Fruit fly (Drosophila melanogaster) whole organism, prepupa: ENCODE results near the gene Ssdp.

Experiments
- CG6163 ChIP-seq: fragments of 200-800 bp; sonication (Bioruptor generic); IDR thresholded peaks from 3 replicates; pipeline ENCODE4 v1.3.6; 2022; ENCODE audit warnings: missing biosample characterization, missing genetic modification characterization
- CG8119 ChIP-seq: fragments of 200-800 bp; sonication (Bioruptor generic); IDR thresholded peaks from 3 replicates; pipeline ENCODE4 v1.3.6; 2022; ENCODE audit warnings: missing biosample characterization, missing genetic modification characterization
- Eip93F ChIP-seq: fragments of 200-800 bp; sonication (Bioruptor generic); optimal IDR thresholded peaks from 2 replicates; lab custom pipeline; 2016; ENCODE audit warnings: missing biosample characterization, mild to moderate bottlenecking, missing genetic modification characterization
- Ets21C ChIP-seq: fragments of 200-800 bp; sonication (Bioruptor generic); optimal IDR thresholded peaks from 3 replicates; lab custom pipeline; 2016; ENCODE audit warnings: missing biosample characterization, missing genetic modification characterization
- Gug ChIP-seq: fragments of 200-800 bp; sonication (Bioruptor generic); IDR thresholded peaks from 2 replicates; pipeline ENCODE4 v1.3.6; 2022; ENCODE audit warnings: missing biosample characterization, missing genetic modification characterization
- OdsH ChIP-seq: fragments of 200-800 bp; sonication (Bioruptor generic); optimal IDR thresholded peaks from 3 replicates; lab custom pipeline; 2016; ENCODE audit warnings: missing biosample characterization, missing genetic modification characterization
- Sox102F ChIP-seq: fragments of 200-800 bp; sonication (Bioruptor generic); optimal IDR thresholded peaks from 2 replicates; lab custom pipeline; 2016; ENCODE audit warnings: missing biosample characterization, mild to moderate bottlenecking, missing genetic modification characterization
- fd59A ChIP-seq: fragments of 200-800 bp; sonication (Bioruptor generic); optimal IDR thresholded peaks from 2 replicates; lab custom pipeline; 2017; ENCODE audit warnings: missing biosample characterization, mild to moderate bottlenecking, missing genetic modification characterization, missing genetic modification reagents
- topi ChIP-seq: fragments of 200-800 bp; sonication (Bioruptor generic); optimal IDR thresholded peaks from 3 replicates; lab custom pipeline; 2016; ENCODE audit warnings: missing biosample characterization, missing genetic modification characterization

dm6 chr3R:18144853-18145252, 54.5 kb downstream of the Ssdp start:
- TF ChIP-seq Ets21C (GFP tag; lab: Kevin White, UChicago) (no peak), CG8119 (GFP tag; lab: Robert Waterston, UW) (no peak), CG6163 (GFP tag; lab: Robert Waterston, UW) (no peak), Sox102F (GFP tag; lab: Kevin White, UChicago) (no peak), fd59A (GFP tag; lab: Kevin White, UChicago) (no peak), Gug (GFP tag; lab: Robert Waterston, UW) (no peak), Eip93F (GFP tag; lab: Kevin White, UChicago) (no peak), topi (GFP tag; lab: Kevin White, UChicago) (no peak), OdsH (GFP tag; lab: Kevin White, UChicago) (no peak)
